Fruit fly (Drosophila melanogaster): ENCODE results near the gene CG1239.

The CG1239 gene

DNA sequence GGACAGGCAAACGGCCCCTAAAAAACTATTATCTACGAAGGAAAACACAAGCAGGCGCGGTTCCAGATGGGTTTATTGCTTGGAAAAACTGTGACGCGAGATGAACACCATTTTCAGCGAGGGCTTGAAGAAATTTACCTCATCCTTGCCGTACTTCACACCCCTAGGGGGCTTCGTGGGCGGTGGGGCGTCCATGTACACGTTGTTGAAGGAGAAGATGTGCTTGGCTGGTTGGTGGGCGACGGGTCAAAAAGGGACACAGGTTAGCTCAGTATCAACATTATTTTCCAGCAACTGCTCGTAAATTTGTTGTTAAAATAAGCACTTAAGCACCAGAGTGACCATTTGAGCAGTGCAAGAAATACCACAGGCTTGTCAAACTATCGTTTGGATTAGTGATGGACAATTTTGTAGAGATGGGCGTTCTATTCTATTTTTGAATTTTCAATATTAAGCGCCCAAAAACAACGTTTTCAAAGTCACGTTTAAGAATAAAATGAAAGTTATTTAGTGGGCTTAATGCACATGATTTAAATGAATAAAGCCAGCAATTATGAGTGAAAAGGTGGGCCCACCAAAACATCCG, 25.4 kb downstream of the CG1239 start, which contains the start of gene Sec8 (continued):
- TF ChIP-seq Neu2 (GFP tag; optimal IDR thresholded peaks at IDR 0.05; ENCODE audit: borderline replicate concordance) (no peak), Rfx (GFP tag; IDR thresholded peaks at IDR 0.05) (peak; percentile 66; the same call in 1 of the 2 replicates), zen (tag; optimal IDR thresholded peaks at IDR 0.05) (peak; percentile 51), HLHmδ (GFP tag; optimal IDR thresholded peaks at IDR 0.05) (no peak), CG6683 (GFP tag; optimal IDR thresholded peaks at IDR 0.05) (no peak), Stat92E (GFP tag; optimal IDR thresholded peaks at IDR 0.05) (peak in 1 of 3 experiments; percentile 15), CG10565 (GFP tag; optimal IDR thresholded peaks at IDR 0.05) (no peak), CG12155 (GFP tag; optimal IDR thresholded peaks at IDR 0.05) (peak; percentile 51), tin (GFP tag; optimal IDR thresholded peaks at IDR 0.05) (peak; percentile 60), CG34224 (GFP tag; IDR thresholded peaks at IDR 0.05; ENCODE audit: partially characterized antibody) (peak; percentile 74), pan (optimal IDR thresholded peaks at IDR 0.05) (no peak), pan (GFP tag; optimal IDR thresholded peaks at IDR 0.05 in 1 of 2, IDR thresholded peaks at IDR 0.05 in 1 of 2) (peak in 1 of 2 experiments; percentile 20), CG1603 (tag; optimal IDR thresholded peaks at IDR 0.05) (peak; percentile 72), CG7987 (GFP tag; optimal IDR thresholded peaks at IDR 0.05) (no peak), wor (GFP tag; IDR thresholded peaks at IDR 0.05) (no peak), tll (GFP tag; optimal IDR thresholded peaks at IDR 0.05) (no peak), kay (GFP tag; optimal IDR thresholded peaks at IDR 0.05) (peak; percentile 1), D19B (GFP tag; optimal IDR thresholded peaks at IDR 0.05) (no peak), Hr78 (GFP tag; optimal IDR thresholded peaks at IDR 0.05) (no peak), CG31388 (GFP tag; optimal IDR thresholded peaks at IDR 0.05) (no peak), tup (GFP tag; optimal IDR thresholded peaks at IDR 0.05) (no peak), CG1792 (GFP tag; optimal IDR thresholded peaks at IDR 0.05) (peak; percentile 14), CG12299 (tag; optimal IDR thresholded peaks at IDR 0.05) (no peak), CG11085 (GFP tag; IDR thresholded peaks at IDR 0.05) (no peak), crol (GFP tag; IDR thresholded peaks at IDR 0.05) (no peak), vnd (GFP tag; IDR thresholded peaks at IDR 0.05; ENCODE audit: partially characterized antibody) (peak; percentile 73), odd (GFP tag; optimal IDR thresholded peaks at IDR 0.05) (no peak), crp (GFP tag; optimal IDR thresholded peaks at IDR 0.05) (no peak), CG12744 (GFP tag; optimal IDR thresholded peaks at IDR 0.05) (peak; percentile 27), sna (GFP tag; IDR thresholded peaks at IDR 0.05; ENCODE audit: partially characterized antibody) (peak; percentile 80), row (GFP tag; IDR thresholded peaks at IDR 0.05) (peak; percentile 77), schlank (tag; optimal IDR thresholded peaks at IDR 0.05) (no peak), BEAF-32 (GFP tag; optimal IDR thresholded peaks at IDR 0.05) (peak; percentile 93), Vsx1 (GFP tag; optimal IDR thresholded peaks at IDR 0.05) (no peak), CrebB (tag; optimal IDR thresholded peaks at IDR 0.05) (no peak), Ssrp (tag; optimal IDR thresholded peaks at IDR 0.05) (no peak), so (GFP tag; IDR thresholded peaks at IDR 0.05) (no peak), CG11398 (GFP tag; optimal IDR thresholded peaks at IDR 0.05) (no peak), z (GFP tag; IDR thresholded peaks at IDR 0.05) (no peak), Meics (GFP tag; optimal IDR thresholded peaks at IDR 0.05) (no peak), Dll (GFP tag; IDR thresholded peaks at IDR 0.05; ENCODE audit: partially characterized antibody) (peak; percentile 83), cg (GFP tag; optimal IDR thresholded peaks at IDR 0.05) (no peak), pnt (GFP tag; optimal IDR thresholded peaks at IDR 0.05) (peak; percentile 21), hkb (optimal IDR thresholded peaks at IDR 0.05) (no peak), hkb (GFP tag; IDR thresholded peaks at IDR 0.05) (no peak), nerfin-2 (GFP tag; IDR thresholded peaks at IDR 0.05; ENCODE audit: partially characterized antibody) (peak; percentile 74), salm (tag; optimal IDR thresholded peaks at IDR 0.05) (no peak), wek (GFP tag; optimal IDR thresholded peaks at IDR 0.05) (no peak), GATAe (GFP tag; conservative IDR thresholded peaks at IDR 0.05) (no peak)
